Worm (Caenorhabditis elegans): ENCODE results near the gene ndab-2.

Gene ndab-2

ce11 chrIII:7192942-7193665 is 12.6 kb downstream of the ndab-2 start, which contains the start of gene mec-14:
Gene mec-14, minus strand, starts transcription at chrIII:7192992.
- TF ChIP-seq unc-62 (GFP tag; optimal IDR thresholded peaks at IDR 0.05) = no peak

DNA sequence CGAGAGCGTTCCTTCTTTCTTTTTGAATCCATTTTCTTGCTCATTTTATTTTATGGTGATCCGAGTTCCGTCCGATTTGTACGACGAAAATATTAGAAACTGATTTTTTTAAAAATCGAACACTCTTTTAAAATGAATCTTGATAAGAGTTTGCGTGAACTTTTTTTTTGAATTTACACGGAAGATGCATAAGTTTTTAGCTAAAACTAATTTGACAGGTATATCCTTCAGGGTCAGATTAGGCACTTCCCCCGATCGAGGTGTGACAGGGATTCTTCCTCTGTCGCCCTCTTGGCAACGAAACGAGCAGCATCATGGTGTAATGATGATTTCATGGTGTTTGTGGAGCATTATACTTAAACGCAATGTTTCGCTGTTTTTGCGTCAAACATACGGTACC is 14.8 kb downstream of the ndab-2 start, which contains the start of gene F37C12.18:
TSS of gene F37C12.18 (minus strand) at position 101 of the 400 bp plus-strand sequence.
- no peak for TF ChIP-seq unc-62 (GFP tag; optimal IDR thresholded peaks at IDR 0.05)

DNA sequence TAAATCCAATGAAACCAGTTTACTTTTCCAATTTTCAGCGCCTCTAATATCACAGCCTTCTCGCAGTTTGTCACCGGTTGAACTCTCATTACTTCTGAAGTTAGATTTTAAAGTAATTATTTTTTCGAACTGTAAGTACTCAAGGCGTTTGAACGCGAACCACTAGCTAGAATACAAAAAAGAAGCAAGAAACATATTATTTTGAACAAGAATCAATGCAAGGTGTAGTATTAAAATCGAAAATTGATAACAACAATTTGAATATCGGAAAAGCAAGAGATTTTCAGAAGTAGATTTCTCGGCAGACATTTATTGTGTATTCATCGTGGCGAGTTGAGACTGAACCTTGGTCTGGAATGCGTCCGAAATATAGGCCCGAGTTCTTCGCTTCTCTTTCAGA is 17.4 kb downstream of the ndab-2 start, which contains the start of gene exos-9:
TSS of gene exos-9 (minus strand) at position 101 of the 400 bp plus-strand sequence.
- TF ChIP-seq unc-62 (GFP tag; optimal IDR thresholded peaks at IDR 0.05) = no peak

DNA sequence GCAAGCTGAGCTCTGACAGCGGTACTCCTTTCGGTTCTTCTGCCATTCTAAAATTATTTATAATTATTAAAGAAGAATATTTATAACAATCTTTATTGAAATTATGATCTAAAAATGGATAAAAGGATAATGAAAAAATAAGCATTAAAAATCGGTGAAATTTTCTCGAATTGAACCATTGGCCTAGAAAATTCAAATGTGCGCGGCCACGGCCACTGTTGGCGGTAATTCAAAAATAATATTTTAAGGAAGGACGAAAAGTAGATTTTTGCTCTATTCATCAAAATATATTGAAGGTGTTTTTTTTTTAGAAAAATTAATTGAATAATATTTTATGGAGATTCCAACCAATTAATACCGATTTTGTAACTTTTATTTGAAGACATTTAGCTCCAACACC is 18.3 kb downstream of the ndab-2 start, which contains the start of gene pfd-5:
TSS of gene pfd-5 (minus strand) at position 47 of the 400 bp plus-strand sequence.
- TF ChIP-seq unc-62 (GFP tag; optimal IDR thresholded peaks at IDR 0.05) = no peak

DNA sequence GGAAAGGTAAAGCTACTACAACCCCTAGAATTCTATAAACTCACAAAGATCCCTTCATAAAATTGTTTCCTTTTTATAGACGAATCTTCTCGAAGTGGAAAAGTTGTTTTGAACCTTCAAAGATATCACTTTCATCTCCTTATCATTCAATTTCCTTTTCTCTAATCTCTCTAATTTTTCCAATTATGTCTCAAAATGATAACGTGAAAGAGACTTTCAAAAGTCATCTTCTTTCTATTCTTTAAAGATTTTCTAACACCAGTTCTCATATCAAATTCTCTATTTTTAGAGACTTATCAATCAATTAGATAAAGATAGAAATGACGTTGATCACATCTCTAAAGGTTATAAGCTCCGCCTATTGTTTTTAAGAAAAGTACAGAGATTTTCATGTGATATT is 18.9 kb downstream of the ndab-2 start:
- TF ChIP-seq unc-62 (GFP tag; optimal IDR thresholded peaks at IDR 0.05) = no peak

DNA sequence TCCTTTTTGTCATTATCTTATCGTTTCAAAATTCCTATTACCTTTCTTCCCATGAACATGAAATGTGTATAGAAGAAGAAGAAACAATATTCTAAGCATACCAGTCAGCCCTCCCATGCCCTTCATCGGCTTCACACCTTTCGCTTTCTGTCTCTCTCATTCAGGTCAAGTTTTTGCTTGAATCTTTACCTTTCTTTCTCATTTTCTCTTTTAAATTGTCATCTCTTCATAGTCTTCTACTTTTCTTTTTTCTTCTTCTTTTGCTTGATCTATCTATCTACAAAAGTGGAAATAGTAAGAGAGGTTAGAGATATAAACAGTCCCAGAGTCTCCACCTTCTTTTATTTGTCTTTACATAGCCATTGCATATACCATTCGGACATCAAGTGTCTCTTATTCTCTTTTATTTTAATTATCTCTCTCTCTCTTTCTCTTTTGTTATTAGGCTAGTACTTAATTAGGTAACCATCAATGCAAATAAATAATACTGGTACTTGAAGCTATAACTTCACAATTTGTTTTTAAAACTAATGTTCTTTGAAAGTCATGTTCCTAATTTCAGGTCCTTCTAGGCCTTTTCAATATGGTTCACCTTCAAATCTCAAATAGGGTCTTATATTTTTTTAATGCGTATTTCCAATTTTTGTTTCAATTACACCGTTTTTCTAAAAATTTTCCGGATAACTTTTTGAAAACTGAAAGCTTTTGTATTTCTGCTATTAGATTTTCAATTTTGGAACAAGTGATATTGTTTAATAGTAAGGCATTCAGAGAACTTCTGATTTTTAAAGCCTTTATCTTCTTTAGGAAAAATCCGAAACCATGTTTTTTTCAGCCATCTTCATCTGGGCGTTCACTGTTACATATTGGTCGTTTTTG is 21.1 kb downstream of the ndab-2 start, which contains the start of gene dpy-31:
TSS of gene dpy-31 (plus strand) at position 829 of the 879 bp plus-strand sequence.
- no peak for TF ChIP-seq unc-62 (GFP tag; optimal IDR thresholded peaks at IDR 0.05)

ce11 chrIII:7203130-7203775 is 22.7 kb downstream of the ndab-2 start:
- TF ChIP-seq unc-62 (GFP tag; optimal IDR thresholded peaks at IDR 0.05) = no peak

ce11 chrIII:7207903-7208497 is 27.4 kb downstream of the ndab-2 start, which contains the start of gene rpl-6:
Gene rpl-6, plus strand, starts transcription at chrIII:7208447.
- TF ChIP-seq unc-62 (GFP tag; optimal IDR thresholded peaks at IDR 0.05) = no peak

ce11 chrIII:7209721-7210120 is 29.2 kb downstream of the ndab-2 start, which contains the start of gene R151.2:
Gene R151.2, plus strand, starts transcription at chrIII:7209967.
- no peak for TF ChIP-seq unc-62 (GFP tag; optimal IDR thresholded peaks at IDR 0.05)

DNA sequence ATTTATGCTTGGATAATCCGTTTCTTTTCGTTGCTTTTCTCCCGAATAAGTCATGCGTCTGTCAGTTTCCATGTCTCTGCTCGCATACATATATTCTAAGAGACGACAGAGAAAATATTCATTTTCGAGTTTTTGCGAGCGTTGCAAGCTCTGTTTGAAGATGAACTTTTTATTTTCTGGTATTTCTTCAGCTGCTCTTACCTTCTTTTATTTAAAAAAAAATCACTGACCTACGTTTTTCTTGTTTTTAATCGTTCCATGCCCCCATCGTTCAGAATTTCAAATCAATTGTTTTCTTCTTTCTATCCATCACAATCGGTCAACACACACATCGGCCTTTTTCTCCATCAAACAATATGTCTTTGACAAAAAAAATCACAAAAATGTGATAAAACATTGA is 29.9 kb downstream of the ndab-2 start:
- TF ChIP-seq unc-62 (GFP tag; optimal IDR thresholded peaks at IDR 0.05) = no peak

DNA sequence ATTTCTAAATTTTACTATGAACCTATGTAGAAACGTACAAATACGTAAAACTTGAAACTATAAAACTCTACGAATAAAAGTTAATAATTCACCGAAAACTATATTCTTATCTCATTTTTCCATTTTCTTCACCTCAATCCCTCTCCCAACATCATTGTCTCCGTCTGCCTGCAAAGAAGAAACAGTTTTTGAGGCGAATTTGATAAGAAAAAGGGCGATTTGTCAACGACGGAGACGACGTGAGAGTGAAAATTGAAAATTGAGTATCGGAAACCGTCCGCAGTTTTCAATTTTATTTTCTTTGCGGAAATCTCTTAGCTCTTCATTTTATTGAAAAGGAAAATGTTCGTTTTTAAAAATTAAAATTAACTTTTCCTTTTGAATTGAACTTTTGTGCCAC is 31.5 kb downstream of the ndab-2 start:
- TF ChIP-seq unc-62 (GFP tag; optimal IDR thresholded peaks at IDR 0.05) = no peak

- no peak for TF ChIP-seq unc-62 (GFP tag; optimal IDR thresholded peaks at IDR 0.05)
These were observed 35.0 kb downstream of the ndab-2 start for ce11 chrIII:7215532-7215931.

DNA sequence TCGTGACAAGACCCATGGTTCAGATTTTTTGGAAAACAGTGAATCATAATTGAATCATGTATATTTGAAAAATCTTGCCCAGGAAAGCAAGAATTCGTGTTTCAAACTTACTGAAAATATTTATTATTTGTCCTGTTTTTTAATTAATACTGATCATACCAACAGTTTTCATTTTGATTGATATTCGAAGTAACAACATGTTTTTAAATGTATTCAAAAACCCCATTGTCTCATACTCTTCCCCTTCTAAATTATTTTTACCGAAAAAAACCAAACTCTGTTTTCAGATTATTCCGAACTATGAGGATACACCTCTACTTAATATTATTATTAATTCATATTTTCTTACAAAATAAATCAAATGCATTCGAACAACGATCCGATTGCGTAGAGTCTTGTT is 35.7 kb downstream of the ndab-2 start, which contains the start of gene R151.1:
TSS of gene R151.1 (plus strand) at position 301 of the 400 bp plus-strand sequence.
- no peak for TF ChIP-seq unc-62 (GFP tag; optimal IDR thresholded peaks at IDR 0.05)

ce11 chrIII:7216924-7217521 is 36.5 kb downstream of the ndab-2 start:
- no peak for TF ChIP-seq unc-62 (GFP tag; optimal IDR thresholded peaks at IDR 0.05)

- no peak for TF ChIP-seq unc-62 (GFP tag; optimal IDR thresholded peaks at IDR 0.05)
These were observed 40.6 kb downstream of the ndab-2 start for ce11 chrIII:7221103-7221502.
